Worm (Caenorhabditis elegans): ENCODE data around the gene F55A11.6.

The F55A11.6 gene

ce11 chrV:11811921-11812320, 35.3 kb downstream of the F55A11.6 start, which contains the start of gene D2023.3:
TSS of gene D2023.3 (minus strand) at chrV:11812021.
- TF ChIP-seq unc-55 (GFP tag; optimal IDR thresholded peaks at IDR 0.05), result no peak
- no peak for TF ChIP-seq nhr-25 (tag; optimal IDR thresholded peaks at IDR 0.05)
- TF ChIP-seq nhr-21 (tag; optimal IDR thresholded peaks at IDR 0.05), result no peak
- no peak for TF ChIP-seq ztf-4 (tag; optimal IDR thresholded peaks at IDR 0.05)
- no peak for TF ChIP-seq dmd-4 (tag; optimal IDR thresholded peaks at IDR 0.05)
- no peak for TF ChIP-seq unc-62 (GFP tag; optimal IDR thresholded peaks at IDR 0.05)
- TF ChIP-seq unc-39 (tag; optimal IDR thresholded peaks at IDR 0.05), result no peak
- no peak for TF ChIP-seq lin-13 (GFP tag; optimal IDR thresholded peaks at IDR 0.05)
- TF ChIP-seq snpc-4 (tag; optimal IDR thresholded peaks at IDR 0.05), result no peak

- TF ChIP-seq crh-2 (tag; optimal IDR thresholded peaks at IDR 0.05), result no peak
- no peak for TF ChIP-seq unc-39 (tag; optimal IDR thresholded peaks at IDR 0.05)
- TF ChIP-seq gmeb-1 (tag; optimal IDR thresholded peaks at IDR 0.05), result no peak
- no peak for TF ChIP-seq zag-1 (tag; optimal IDR thresholded peaks at IDR 0.05)
- no peak for TF ChIP-seq ztf-11 (tag; optimal IDR thresholded peaks at IDR 0.05)
Measured at ce11 chrV:11815566-11815965, 38.9 kb downstream of the F55A11.6 start.

ce11 chrV:11817263-11817726, 40.7 kb downstream of the F55A11.6 start:
- TF ChIP-seq ztf-4 (tag; optimal IDR thresholded peaks at IDR 0.05) (peak; percentile 36), lin-11 (tag; optimal IDR thresholded peaks at IDR 0.05) (no peak), nhr-25 (tag; optimal IDR thresholded peaks at IDR 0.05) (peak; percentile 44), ztf-1 (GFP tag; conservative IDR thresholded peaks at IDR 0.05) (no peak), unc-39 (tag; optimal IDR thresholded peaks at IDR 0.05) (no peak), zag-1 (tag; optimal IDR thresholded peaks at IDR 0.05) (no peak), lsy-2 (tag; optimal IDR thresholded peaks at IDR 0.05) (peak in 1 of 2 experiments; percentile 16), ztf-11 (tag; optimal IDR thresholded peaks at IDR 0.05) (no peak), mdl-1 (tag; optimal IDR thresholded peaks at IDR 0.05) (no peak), nhr-21 (tag; optimal IDR thresholded peaks at IDR 0.05) (peak; percentile 27), mbf-1 (tag; optimal IDR thresholded peaks at IDR 0.05) (no peak), nhr-10 (tag; optimal IDR thresholded peaks at IDR 0.05) (no peak), sma-9 (GFP tag; optimal IDR thresholded peaks at IDR 0.05) (no peak), sma-9 (tag; optimal IDR thresholded peaks at IDR 0.05) (no peak), nhr-11 (tag; optimal IDR thresholded peaks at IDR 0.05) (no peak), unc-62 (GFP tag; optimal IDR thresholded peaks at IDR 0.05) (no peak), lin-39 (tag; optimal IDR thresholded peaks at IDR 0.05) (no peak), ceh-16 (tag; optimal IDR thresholded peaks at IDR 0.05) (no peak), snpc-4 (tag; optimal IDR thresholded peaks at IDR 0.05) (no peak), ama-1 (optimal IDR thresholded peaks at IDR 0.05) (peak; percentile 1)

ce11 chrV:11818064-11818463, 41.4 kb downstream of the F55A11.6 start:
- TF ChIP-seq skn-1 (tag; optimal IDR thresholded peaks at IDR 0.05), result no peak
- no peak for TF ChIP-seq nhr-25 (tag; optimal IDR thresholded peaks at IDR 0.05)
- TF ChIP-seq unc-39 (tag; optimal IDR thresholded peaks at IDR 0.05), result no peak
- TF ChIP-seq sma-9 (GFP tag; optimal IDR thresholded peaks at IDR 0.05), result no peak
- TF ChIP-seq sma-9 (tag; optimal IDR thresholded peaks at IDR 0.05), result no peak
- no peak for TF ChIP-seq fos-1 (tag; optimal IDR thresholded peaks at IDR 0.05)
- no peak for TF ChIP-seq nhr-10 (tag; optimal IDR thresholded peaks at IDR 0.05)
- TF ChIP-seq mbf-1 (tag; optimal IDR thresholded peaks at IDR 0.05), result no peak
- no peak for TF ChIP-seq lin-13 (GFP tag; optimal IDR thresholded peaks at IDR 0.05)
- no peak for TF ChIP-seq lin-39 (tag; optimal IDR thresholded peaks at IDR 0.05)
- no peak for TF ChIP-seq ceh-82 (tag; optimal IDR thresholded peaks at IDR 0.05)
- no peak for TF ChIP-seq nhr-12 (tag; optimal IDR thresholded peaks at IDR 0.05)
- TF ChIP-seq ceh-16 (tag; optimal IDR thresholded peaks at IDR 0.05), result no peak
- no peak for TF ChIP-seq unc-62 (GFP tag; optimal IDR thresholded peaks at IDR 0.05)
- no peak for TF ChIP-seq ztf-4 (tag; optimal IDR thresholded peaks at IDR 0.05)
- TF ChIP-seq elt-3 (tag; optimal IDR thresholded peaks at IDR 0.05), result no peak
- no peak for TF ChIP-seq lin-11 (tag; optimal IDR thresholded peaks at IDR 0.05)

- TF ChIP-seq nhr-11 (tag; optimal IDR thresholded peaks at IDR 0.05) (no peak), ztf-11 (tag; optimal IDR thresholded peaks at IDR 0.05) (no peak), unc-62 (GFP tag; optimal IDR thresholded peaks at IDR 0.05) (no peak), nhr-21 (tag; optimal IDR thresholded peaks at IDR 0.05) (no peak), mab-5 (tag; optimal IDR thresholded peaks at IDR 0.05) (no peak), skn-1 (tag; optimal IDR thresholded peaks at IDR 0.05) (no peak), mbf-1 (tag; optimal IDR thresholded peaks at IDR 0.05) (no peak), sem-4 (tag; optimal IDR thresholded peaks at IDR 0.05) (no peak), lin-11 (tag; optimal IDR thresholded peaks at IDR 0.05) (no peak), lin-39 (tag; optimal IDR thresholded peaks at IDR 0.05) (no peak), ZK546.5 (tag; optimal IDR thresholded peaks at IDR 0.05) (no peak), crh-2 (tag; optimal IDR thresholded peaks at IDR 0.05) (no peak), nhr-77 (tag; optimal IDR thresholded peaks at IDR 0.05) (no peak), ama-1 (optimal IDR thresholded peaks at IDR 0.05) (no peak), lsy-2 (tag; optimal IDR thresholded peaks at IDR 0.05) (no peak), alr-1 (tag; optimal IDR thresholded peaks at IDR 0.05) (no peak)
Measured at ce11 chrV:11818786-11819185, 42.1 kb downstream of the F55A11.6 start.

Measured in whole organism, L2 larva.